Fruit fly (Drosophila melanogaster) whole organism, embryonic: ENCODE results near the gene Cog3.

Source experiments
- CG33557 ChIP-seq: fragments of 200-800 bp; sonication (Bioruptor generic); optimal IDR thresholded peaks from 2 replicates; lab custom pipeline; 2019; ENCODE audit warnings: missing biosample characterization, mild to moderate bottlenecking, missing genetic modification characterization, moderate library complexity
- Gug ChIP-seq: fragments of 200-800 bp; sonication (Bioruptor generic); IDR thresholded peaks from 4 replicates; pipeline ENCODE4 v1.3.6; 2022; ENCODE audit warnings: missing biosample characterization, missing genetic modification characterization
- hth ChIP-seq: fragments of >200 bp; optimal IDR thresholded peaks from 2 replicates; lab custom pipeline; 2017; ENCODE audit warnings: inconsistent platforms

dm6 chr2L:3437068-3437467 is 19.8 kb downstream of the Cog3 start:
- TF ChIP-seq Gug (GFP tag; lab: Robert Waterston, UW): no peak
- peak; percentile 18 for TF ChIP-seq CG33557 (GFP tag; lab: Kevin White, UChicago)
- TF ChIP-seq hth (lab: Kevin White, UChicago): no peak
